Worm (Caenorhabditis elegans): ENCODE measurements around the gene rpl-3.

The rpl-3 gene

ce11 chrIII:3867378-3867904 is at the start of gene rpl-3:
TSS of gene rpl-3 (plus strand) at chrIII:3867854.
- TF ChIP-seq elt-2 (tag; optimal IDR thresholded peaks at IDR 0.05) (peak; percentile 99), ama-1 (optimal IDR thresholded peaks at IDR 0.05) (no peak), dve-1 (tag; optimal IDR thresholded peaks at IDR 0.05) (peak; percentile 99), rnt-1 (tag; optimal IDR thresholded peaks at IDR 0.05) (peak; percentile 100), hlh-13 (GFP tag; optimal IDR thresholded peaks at IDR 0.05) (peak; percentile 81), pha-2 (tag; optimal IDR thresholded peaks at IDR 0.05) (peak; percentile 90), eyg-1 (tag; optimal IDR thresholded peaks at IDR 0.05) (peak; percentile 91), ets-4 (tag; optimal IDR thresholded peaks at IDR 0.05) (peak; percentile 99), F13H6.1 (tag; optimal IDR thresholded peaks at IDR 0.05) (peak; percentile 97), lin-11 (tag; optimal IDR thresholded peaks at IDR 0.05) (peak; percentile 74), tbx-7 (tag; optimal IDR thresholded peaks at IDR 0.05) (peak; percentile 89), nhr-232 (tag; optimal IDR thresholded peaks at IDR 0.05) (peak; percentile 38), nfya-1 (tag; optimal IDR thresholded peaks at IDR 0.05) (peak; percentile 100), ttx-3 (tag; optimal IDR thresholded peaks at IDR 0.05) (peak; percentile 94), odd-2 (tag; optimal IDR thresholded peaks at IDR 0.05) (peak; percentile 52), ceh-45 (GFP tag; IDR thresholded peaks at IDR 0.05) (peak; percentile 90), ceh-9 (tag; optimal IDR thresholded peaks at IDR 0.05) (no peak), K02D7.2 (tag; optimal IDR thresholded peaks at IDR 0.05) (peak; percentile 96), elt-4 (tag; optimal IDR thresholded peaks at IDR 0.05) (no peak), unc-42 (tag; optimal IDR thresholded peaks at IDR 0.05) (peak; percentile 100), ceh-18 (tag; optimal IDR thresholded peaks at IDR 0.05) (peak; percentile 100), gmeb-2 (tag; optimal IDR thresholded peaks at IDR 0.05) (peak; percentile 96), sox-4 (tag; optimal IDR thresholded peaks at IDR 0.05) (peak; percentile 96), ceh-22 (tag; optimal IDR thresholded peaks at IDR 0.05) (peak; percentile 85), K09A11.1 (tag; optimal IDR thresholded peaks at IDR 0.05; ENCODE audit: insufficient read depth) (peak; percentile 96), npax-4 (tag; optimal IDR thresholded peaks at IDR 0.05) (peak; percentile 63), ref-2 (tag; optimal IDR thresholded peaks at IDR 0.05) (peak; percentile 100), fkh-6 (tag; optimal IDR thresholded peaks at IDR 0.05) (peak; percentile 81), ceh-34 (tag; optimal IDR thresholded peaks at IDR 0.05) (peak; percentile 100), hlh-8 (tag; optimal IDR thresholded peaks at IDR 0.05) (peak; percentile 96), unc-3 (GFP tag; conservative IDR thresholded peaks at IDR 0.05) (peak; percentile 95), unc-3 (tag; optimal IDR thresholded peaks at IDR 0.05) (peak; percentile 98), pax-1 (tag; optimal IDR thresholded peaks at IDR 0.05) (peak; percentile 97), dmd-4 (tag; optimal IDR thresholded peaks at IDR 0.05; ENCODE audit: borderline replicate concordance) (peak; percentile 85), hlh-30 (tag; optimal IDR thresholded peaks at IDR 0.05; ENCODE audit: insufficient read depth) (peak; percentile 88), ceh-31 (tag; optimal IDR thresholded peaks at IDR 0.05) (peak; percentile 99), sox-2 (GFP tag; IDR thresholded peaks at IDR 0.05) (peak; percentile 96), pqm-1 (tag; optimal IDR thresholded peaks at IDR 0.05) (peak; percentile 97), fax-1 (tag; optimal IDR thresholded peaks at IDR 0.05) (peak; percentile 84), pha-4 (tag; optimal IDR thresholded peaks at IDR 0.05) (no peak), pag-3 (tag; optimal IDR thresholded peaks at IDR 0.05; ENCODE audit: borderline replicate concordance) (peak; percentile 90), unc-55 (GFP tag; optimal IDR thresholded peaks at IDR 0.05) (peak; percentile 89), ceh-6 (GFP tag; optimal IDR thresholded peaks at IDR 0.05) (peak; percentile 87), ceh-19 (GFP tag; optimal IDR thresholded peaks at IDR 0.05) (peak; percentile 96), lim-6 (tag; optimal IDR thresholded peaks at IDR 0.05) (peak; percentile 95), pat-9 (tag; optimal IDR thresholded peaks at IDR 0.05) (peak; percentile 99), madf-2 (tag; optimal IDR thresholded peaks at IDR 0.05) (peak; percentile 97), ceh-30 (tag; optimal IDR thresholded peaks at IDR 0.05) (peak; percentile 98), ceh-24 (tag; optimal IDR thresholded peaks at IDR 0.05) (peak; percentile 95), unc-86 (tag; optimal IDR thresholded peaks at IDR 0.05) (peak; percentile 99), C08G9.2 (tag; optimal IDR thresholded peaks at IDR 0.05) (peak; percentile 86), syd-9 (tag; optimal IDR thresholded peaks at IDR 0.05) (peak; percentile 98), ceh-2 (tag; optimal IDR thresholded peaks at IDR 0.05) (peak; percentile 94)
